Fruit fly (Drosophila melanogaster) whole organism, embryonic: ENCODE data around the gene dmrt11E.

Experiments used
- Adf1 ChIP-seq: fragments of 200-800 bp; sonication (Bioruptor generic); IDR thresholded peaks from 2 replicates; pipeline ENCODE4 v1.3.6; 2022; ENCODE audit warnings: missing biosample characterization, missing genetic modification characterization
- BEAF-32 ChIP-seq: fragments of 200-800 bp; sonication (Bioruptor generic); optimal IDR thresholded peaks from 3 replicates; lab custom pipeline; 2017; ENCODE audit warnings: missing biosample characterization, missing genetic modification characterization, mild to moderate bottlenecking, moderate library complexity, missing genetic modification reagents
- CG10267 ChIP-seq: fragments of 200-800 bp; sonication (Bioruptor generic); optimal IDR thresholded peaks from 2 replicates; lab custom pipeline; 2018; ENCODE audit warnings: missing biosample characterization, mild to moderate bottlenecking, missing genetic modification characterization, moderate library complexity
- CG10274 ChIP-seq: fragments of 200-800 bp; sonication (Bioruptor generic); optimal IDR thresholded peaks from 3 replicates; lab custom pipeline; 2017; ENCODE audit warnings: missing biosample characterization, mild to moderate bottlenecking, missing genetic modification characterization
- CG11696 ChIP-seq: fragments of 200-800 bp; sonication (Bioruptor generic); IDR thresholded peaks from 2 replicates; pipeline ENCODE4 v1.3.6; 2022; ENCODE audit warnings: missing biosample characterization, missing genetic modification characterization
- CG12219 ChIP-seq: fragments of 200-800 bp; sonication (Bioruptor generic); optimal IDR thresholded peaks from 3 replicates; lab custom pipeline; 2018; ENCODE audit warnings: missing biosample characterization, mild to moderate bottlenecking, missing genetic modification characterization
- CG18619 ChIP-seq: fragments of 200-800 bp; sonication (Bioruptor generic); optimal IDR thresholded peaks from 3 replicates; lab custom pipeline; 2017; ENCODE audit warnings: missing biosample characterization, mild to moderate bottlenecking, missing genetic modification characterization
- CG32772 ChIP-seq: fragments of 200-800 bp; sonication (Bioruptor generic); IDR thresholded peaks from 2 replicates; pipeline ENCODE4 v1.3.6; 2022; ENCODE audit warnings: missing biosample characterization, missing genetic modification characterization
- CG4424 ChIP-seq: fragments of 200-800 bp; sonication (Bioruptor generic); optimal IDR thresholded peaks from 3 replicates; lab custom pipeline; 2016; ENCODE audit warnings: missing biosample characterization, missing genetic modification characterization
- CG6791 ChIP-seq: fragments of 200-800 bp; sonication (Bioruptor generic); IDR thresholded peaks from 3 replicates; pipeline ENCODE4 v1.3.6; 2022; ENCODE audit warnings: missing biosample characterization, missing genetic modification characterization; ENCODE audit not compliant: partially characterized antibody
- CG6854 ChIP-seq: fragments of 200-800 bp; sonication (Bioruptor generic); optimal IDR thresholded peaks from 3 replicates; lab custom pipeline; 2017; ENCODE audit warnings: missing biosample characterization, mild to moderate bottlenecking, missing genetic modification characterization
- CG7357 ChIP-seq: fragments of 200-800 bp; sonication (Bioruptor generic); IDR thresholded peaks from 3 replicates; pipeline ENCODE4 v1.3.6; 2022; ENCODE audit warnings: missing biosample characterization, missing genetic modification characterization
- CG8089 ChIP-seq: fragments of 200-800 bp; sonication (Bioruptor generic); optimal IDR thresholded peaks from 3 replicates; lab custom pipeline; 2016; ENCODE audit warnings: missing biosample characterization, missing genetic modification characterization
- CG8478 ChIP-seq: fragments of >200 bp; optimal IDR thresholded peaks from 2 replicates; lab custom pipeline; 2018
- CG9215 ChIP-seq: fragments of 200-800 bp; sonication (Bioruptor generic); IDR thresholded peaks from 2 replicates; pipeline ENCODE4 v1.3.6; 2022; ENCODE audit warnings: missing biosample characterization, missing genetic modification characterization
- CG9876 ChIP-seq: fragments of 200-800 bp; sonication (Bioruptor generic); optimal IDR thresholded peaks from 2 replicates; lab custom pipeline; 2016; ENCODE audit warnings: missing biosample characterization, missing genetic modification characterization
- D ChIP-seq, 2 experiments: fragments of 200-800 bp in 1 of 2; fragments of >200 bp in 1 of 2; sonication (Bioruptor generic) in 1 of 2; optimal IDR thresholded peaks; 2 replicates in 1 of 2; 3 replicates in 1 of 2; lab custom pipeline; 2017; ENCODE audit warnings: mild to moderate bottlenecking in 1 of 2, missing biosample characterization in 1 of 2, missing genetic modification characterization in 1 of 2, missing genetic modification reagents in 1 of 2
- Eip74EF ChIP-seq, 2 experiments: fragments of 200-800 bp in 1 of 2; fragments of >200 bp in 1 of 2; sonication (Bioruptor generic) in 1 of 2; optimal IDR thresholded peaks; 2 replicates each; lab custom pipeline; 2017 to 2019; ENCODE audit warnings: missing biosample characterization in 2 of 2, missing genetic modification characterization in 2 of 2, mild to moderate bottlenecking in 1 of 2, moderate library complexity in 1 of 2
- Ets97D ChIP-seq: fragments of 200-800 bp; sonication (Bioruptor generic); optimal IDR thresholded peaks from 3 replicates; lab custom pipeline; 2016; ENCODE audit warnings: missing biosample characterization, missing genetic modification characterization
- GATAe ChIP-seq: fragments of 200-800 bp; sonication (Bioruptor generic); conservative IDR thresholded peaks from 2 replicates; pipeline ENCODE4 v1.3.6; 2022; ENCODE audit warnings: missing biosample characterization, missing genetic modification characterization
- HHEX ChIP-seq: fragments of 200-800 bp; sonication (Bioruptor generic); optimal IDR thresholded peaks from 3 replicates; lab custom pipeline; 2017; ENCODE audit warnings: missing biosample characterization, mild to moderate bottlenecking, missing genetic modification characterization, missing genetic modification reagents
- MBD-R2 ChIP-seq: fragments of 200-800 bp; sonication (Bioruptor generic); IDR thresholded peaks from 2 replicates; pipeline ENCODE4 v1.3.6; 2022; ENCODE audit warnings: missing biosample characterization, missing genetic modification characterization
- Max ChIP-seq: fragments of 200-800 bp; sonication (Bioruptor generic); optimal IDR thresholded peaks from 2 replicates; lab custom pipeline; 2016; ENCODE audit warnings: missing biosample characterization, mild to moderate bottlenecking, missing genetic modification characterization
- Neu2 ChIP-seq: fragments of 200-800 bp; sonication (Bioruptor generic); optimal IDR thresholded peaks from 3 replicates; lab custom pipeline; 2016; ENCODE audit warnings: missing biosample characterization, missing genetic modification characterization, borderline replicate concordance
- Nf-YC ChIP-seq: fragments of 200-800 bp; optimal IDR thresholded peaks from 3 replicates; lab custom pipeline; 2019; ENCODE audit warnings: missing biosample characterization, mild to moderate bottlenecking, missing genetic modification characterization, moderate library complexity
- Sin3A ChIP-seq: fragments of >200 bp; optimal IDR thresholded peaks from 2 replicates; lab custom pipeline; 2018
- Sry-β ChIP-seq: fragments of 200-800 bp; sonication (Bioruptor generic); optimal IDR thresholded peaks from 2 replicates; lab custom pipeline; 2018; ENCODE audit warnings: missing biosample characterization, mild to moderate bottlenecking, missing genetic modification characterization, moderate library complexity
- Ssrp ChIP-seq: fragments of 200-800 bp; sonication (Bioruptor generic); optimal IDR thresholded peaks from 2 replicates; lab custom pipeline; 2018; ENCODE audit warnings: missing biosample characterization, mild to moderate bottlenecking, missing genetic modification characterization, moderate library complexity
- Stat92E ChIP-seq, 3 experiments: fragments of >200 bp in 2 of 3; fragments of 200-800 bp in 1 of 3; sonication (Bioruptor generic) in 1 of 3; optimal IDR thresholded peaks; 2 replicates each; lab custom pipeline; 2017 to 2019; ENCODE audit warnings: missing biosample characterization in 3 of 3, missing genetic modification characterization in 3 of 3, mild to moderate bottlenecking in 1 of 3, moderate library complexity in 1 of 3
- Xrp1 ChIP-seq: fragments of 200-800 bp; sonication (Bioruptor generic); IDR thresholded peaks from 2 replicates; pipeline ENCODE4 v1.3.6; 2022; ENCODE audit warnings: missing biosample characterization, missing genetic modification characterization
- ci ChIP-seq: fragments of 200-800 bp; sonication (Bioruptor generic); IDR thresholded peaks from 3 replicates; pipeline ENCODE4 v1.3.6; 2022; ENCODE audit warnings: missing biosample characterization, missing genetic modification characterization
- dan ChIP-seq: fragments of 200-800 bp; sonication (Bioruptor generic); IDR thresholded peaks from 2 replicates; pipeline ENCODE4 v1.3.6; 2022; ENCODE audit warnings: missing biosample characterization, missing genetic modification characterization
- danr ChIP-seq: fragments of 200-800 bp; sonication (Bioruptor generic); IDR thresholded peaks from 2 replicates; pipeline ENCODE4 v1.3.6; 2022; ENCODE audit warnings: missing biosample characterization, missing genetic modification characterization
- gcm ChIP-seq: fragments of 200-800 bp; sonication (Bioruptor generic); optimal IDR thresholded peaks from 2 replicates; lab custom pipeline; 2019; ENCODE audit warnings: missing biosample characterization, mild to moderate bottlenecking, missing genetic modification characterization, moderate library complexity
- grau ChIP-seq: fragments of 200-800 bp; optimal IDR thresholded peaks from 3 replicates; lab custom pipeline; 2019; ENCODE audit warnings: missing biosample characterization, mild to moderate bottlenecking, missing genetic modification characterization, moderate library complexity
- grn ChIP-seq: fragments of 200-800 bp; sonication (Bioruptor generic); optimal IDR thresholded peaks from 3 replicates; lab custom pipeline; 2017; ENCODE audit warnings: missing biosample characterization, missing genetic modification characterization
- hbn ChIP-seq: fragments of 200-800 bp; sonication (Bioruptor generic); IDR thresholded peaks from 2 replicates; pipeline ENCODE4 v1.3.6; 2022; ENCODE audit warnings: missing biosample characterization, missing genetic modification characterization; ENCODE audit not compliant: partially characterized antibody
- hkb ChIP-seq, 2 experiments: fragments of 200-800 bp in 1 of 2; fragments of >200 bp in 1 of 2; sonication (Bioruptor generic) in 1 of 2; IDR thresholded peaks in 1 of 2; optimal IDR thresholded peaks in 1 of 2; 2 replicates each; pipeline versions ENCODE4 v1.3.6 to Lab custom; 2017 to 2022; ENCODE audit warnings: missing biosample characterization in 1 of 2, missing genetic modification characterization in 1 of 2
- hth ChIP-seq: fragments of >200 bp; optimal IDR thresholded peaks from 2 replicates; lab custom pipeline; 2017; ENCODE audit warnings: inconsistent platforms
- jigr1 ChIP-seq: fragments of 200-800 bp; sonication (Bioruptor generic); IDR thresholded peaks from 3 replicates; pipeline ENCODE4 v1.3.6; 2022; ENCODE audit warnings: missing biosample characterization, missing genetic modification characterization
- jumu ChIP-seq: fragments of 200-800 bp; sonication (Bioruptor generic); optimal IDR thresholded peaks from 3 replicates; lab custom pipeline; 2016; ENCODE audit warnings: missing biosample characterization, missing genetic modification characterization
- lab ChIP-seq: fragments of 200-800 bp; sonication (Bioruptor generic); optimal IDR thresholded peaks from 3 replicates; lab custom pipeline; 2017; ENCODE audit warnings: missing biosample characterization, missing genetic modification characterization, mild to moderate bottlenecking, moderate library complexity, missing genetic modification reagents
- nmo ChIP-seq: fragments of 200-800 bp; sonication (Bioruptor generic); optimal IDR thresholded peaks from 2 replicates; lab custom pipeline; 2018; ENCODE audit warnings: missing biosample characterization, mild to moderate bottlenecking, missing genetic modification characterization, moderate library complexity
- pros ChIP-seq: fragments of 200-800 bp; sonication (Bioruptor generic); optimal IDR thresholded peaks from 3 replicates; lab custom pipeline; 2019; ENCODE audit warnings: missing biosample characterization, mild to moderate bottlenecking, missing genetic modification characterization, moderate library complexity
- repo ChIP-seq: fragments of 200-800 bp; sonication (Bioruptor generic); optimal IDR thresholded peaks from 2 replicates; lab custom pipeline; 2016; ENCODE audit warnings: missing biosample characterization, missing genetic modification characterization
- tup ChIP-seq: fragments of 200-800 bp; sonication (Bioruptor generic); optimal IDR thresholded peaks from 2 replicates; lab custom pipeline; 2016; ENCODE audit warnings: missing biosample characterization, mild to moderate bottlenecking, missing genetic modification characterization, moderate library complexity
- twi ChIP-seq: fragments of 200-800 bp; optimal IDR thresholded peaks from 2 replicates; lab custom pipeline; 2019; ENCODE audit warnings: missing biosample characterization, mild to moderate bottlenecking, missing genetic modification characterization, moderate library complexity
- wor ChIP-seq: fragments of 200-800 bp; sonication (Bioruptor generic); IDR thresholded peaks from 2 replicates; pipeline ENCODE4 v1.3.6; 2022; ENCODE audit warnings: missing biosample characterization, missing genetic modification characterization

Gene dmrt11E

dm6 chrX:13391174-13392040 lies 23.4 kb downstream of the dmrt11E start (continued):
- no peak for TF ChIP-seq pros (GFP tag; lab: Kevin White, UChicago)
- TF ChIP-seq Adf1 = no peak
- no peak for TF ChIP-seq CG4424 (GFP tag; lab: Kevin White, UChicago)
- TF ChIP-seq dan (GFP tag; lab: Robert Waterston, UW) = no peak
- TF ChIP-seq BEAF-32 (GFP tag; lab: Kevin White, UChicago) = no peak
- no peak for TF ChIP-seq Neu2
- peak; percentile 37 for TF ChIP-seq CG9876 (GFP tag; lab: Kevin White, UChicago)
- no peak for TF ChIP-seq jigr1 (GFP tag; lab: Robert Waterston, UW)
- TF ChIP-seq Sin3A (lab: Kevin White, UChicago) = no peak
- no peak for TF ChIP-seq D (optimal IDR thresholded peaks at IDR 0.05; lab: Kevin White, UChicago)
- TF ChIP-seq D (GFP tag; optimal IDR thresholded peaks at IDR 0.05; lab: Kevin White, UChicago) = no peak
- no peak for TF ChIP-seq hbn
- no peak for TF ChIP-seq tup (GFP tag; lab: Kevin White, UChicago)
- no peak for TF ChIP-seq CG8478 (lab: Kevin White, UChicago)
- TF ChIP-seq CG8089 (GFP tag; lab: Kevin White, UChicago) = no peak
- TF ChIP-seq Max (GFP tag; lab: Kevin White, UChicago) = no peak
- peak; percentile 1 for TF ChIP-seq CG12219 (GFP tag; lab: Kevin White, UChicago)
- TF ChIP-seq danr (GFP tag; lab: Robert Waterston, UW) = no peak
- 0 out of 2 replicates have a peak, but pooled peaks have one; percentile 7 for TF ChIP-seq CG11696 (GFP tag; lab: Robert Waterston, UW)
- no peak for TF ChIP-seq Nf-YC (tag; lab: Kevin White, UChicago)
- peak; percentile 60 for TF ChIP-seq CG18619
- no peak for TF ChIP-seq CG10267 (tag; lab: Kevin White, UChicago)
- TF ChIP-seq Eip74EF (GFP tag; optimal IDR thresholded peaks at IDR 0.05; lab: Kevin White, UChicago) = no peak
- TF ChIP-seq hkb (optimal IDR thresholded peaks at IDR 0.05; lab: Kevin White, UChicago) = no peak
- TF ChIP-seq hkb (GFP tag; IDR thresholded peaks at IDR 0.05; lab: Robert Waterston, UW) = no peak
- peak; percentile 65 for TF ChIP-seq grau (tag; lab: Kevin White, UChicago)
- TF ChIP-seq HHEX = peak; percentile 61
- no peak for TF ChIP-seq Sry-β
- peak; percentile 71 for TF ChIP-seq lab (GFP tag; lab: Kevin White, UChicago)
- TF ChIP-seq Ssrp = no peak
- peak; percentile 74 for TF ChIP-seq CG9215 (GFP tag; lab: Robert Waterston, UW)
- TF ChIP-seq twi (tag; lab: Kevin White, UChicago) = no peak
- TF ChIP-seq CG6791 (GFP tag; lab: Robert Waterston, UW) = no peak
- TF ChIP-seq CG6854 (GFP tag; lab: Kevin White, UChicago) = no peak
- TF ChIP-seq CG32772 (GFP tag; lab: Robert Waterston, UW) = no peak
- TF ChIP-seq gcm (GFP tag; lab: Kevin White, UChicago) = no peak
- peak; percentile 54 for TF ChIP-seq CG10274 (GFP tag; lab: Kevin White, UChicago)
- TF ChIP-seq grn (GFP tag; lab: Kevin White, UChicago) = no peak
- no peak for TF ChIP-seq GATAe (GFP tag; lab: Robert Waterston, UW)
- TF ChIP-seq repo (GFP tag; lab: Kevin White, UChicago) = no peak
- TF ChIP-seq jumu (GFP tag; lab: Kevin White, UChicago) = peak; percentile 22
- peak; percentile 76 for TF ChIP-seq Ets97D (GFP tag; lab: Kevin White, UChicago)
- TF ChIP-seq nmo (GFP tag; lab: Kevin White, UChicago) = no peak
- no peak for TF ChIP-seq CG7357 (GFP tag; lab: Robert Waterston, UW)
- 0 out of 3 replicates have a peak, but pooled peaks have one; percentile 15 for TF ChIP-seq ci (GFP tag; lab: Robert Waterston, UW)
- peak; percentile 13; the same call in 1 of the 2 replicates for TF ChIP-seq MBD-R2 (GFP tag; lab: Robert Waterston, UW)
- TF ChIP-seq wor (GFP tag; lab: Robert Waterston, UW) = no peak
- TF ChIP-seq hth (lab: Kevin White, UChicago) = no peak
- no peak for TF ChIP-seq Xrp1 (GFP tag; lab: Robert Waterston, UW)
- TF ChIP-seq Stat92E (GFP tag; optimal IDR thresholded peaks at IDR 0.05; lab: Kevin White, UChicago) = no peak
